Worm (Caenorhabditis elegans) whole organism, young adult: ENCODE data around the gene sri-28.

Experiments
- C06A6.2 ChIP-seq: fragments of 200-800 bp; sonication (Bioruptor generic); conservative IDR thresholded peaks from 2 replicates; pipeline ENCODE4 v1.3.6; 2022; ENCODE audit warnings: missing genetic modification characterization, missing compliant biosample characterization
- C17E4.6 ChIP-seq: fragments of 200-800 bp; sonication (Bioruptor generic); IDR thresholded peaks from 2 replicates; pipeline ENCODE4 v1.3.6; 2022; ENCODE audit warnings: missing genetic modification reagents, missing genetic modification characterization, missing compliant biosample characterization
- D2030.7 ChIP-seq: fragments of 200-800 bp; sonication (Bioruptor generic); IDR thresholded peaks from 2 replicates; pipeline ENCODE4 v1.3.6; 2022; ENCODE audit warnings: missing genetic modification reagents, missing genetic modification characterization, missing compliant biosample characterization
- F39B2.1 ChIP-seq: fragments of 200-800 bp; sonication (Bioruptor generic); IDR thresholded peaks from 2 replicates; pipeline ENCODE4 v1.3.6; 2022; ENCODE audit warnings: missing genetic modification reagents, missing genetic modification characterization, missing compliant biosample characterization
- K11D2.4 ChIP-seq: fragments of 200-800 bp; sonication (Bioruptor generic); IDR thresholded peaks from 2 replicates; pipeline ENCODE4 v1.3.6; 2022; ENCODE audit warnings: missing genetic modification reagents, missing genetic modification characterization, missing compliant biosample characterization
- K12H6.12 ChIP-seq: fragments of 200-800 bp; sonication (Bioruptor generic); optimal IDR thresholded peaks from 2 replicates; lab custom pipeline; 2018; ENCODE audit warnings: mild to moderate bottlenecking, missing genetic modification characterization, missing compliant biosample characterization
- T07F8.4 ChIP-seq: sonication (generic microtip); optimal IDR thresholded peaks from 2 replicates; lab custom pipeline; 2016; ENCODE audit warnings: mild to moderate bottlenecking, missing genetic modification characterization, moderate library complexity, missing compliant biosample characterization
- T26A5.8 ChIP-seq: sonication (generic microtip); optimal IDR thresholded peaks from 2 replicates; lab custom pipeline; 2016; ENCODE audit warnings: missing genetic modification characterization, missing compliant biosample characterization
- Y53F4B.3 ChIP-seq: fragments of 200-800 bp; sonication (Bioruptor generic); IDR thresholded peaks from 2 replicates; pipeline ENCODE4 v1.3.6; 2022; ENCODE audit warnings: missing genetic modification reagents, missing genetic modification characterization, missing compliant biosample characterization
- ZK185.1 ChIP-seq: sonication (generic microtip); optimal IDR thresholded peaks from 2 replicates; lab custom pipeline; 2016; ENCODE audit warnings: mild to moderate bottlenecking, missing genetic modification characterization, missing compliant biosample characterization; ENCODE audit not compliant: poor library complexity, severe bottlenecking
- aptf-3 ChIP-seq: fragments of 200-800 bp; sonication (Bioruptor generic); IDR thresholded peaks from 2 replicates; pipeline ENCODE4 v1.3.6; 2022; ENCODE audit warnings: missing genetic modification characterization, missing compliant biosample characterization
- atf-7 ChIP-seq: sonication (generic microtip); optimal IDR thresholded peaks from 2 replicates; lab custom pipeline; 2017; ENCODE audit warnings: mild to moderate bottlenecking, missing genetic modification characterization, missing compliant biosample characterization
- ccch-3 ChIP-seq: fragments of 200-800 bp; sonication (Bioruptor generic); optimal IDR thresholded peaks from 2 replicates; lab custom pipeline; 2018; ENCODE audit warnings: mild to moderate bottlenecking, missing genetic modification characterization, missing compliant biosample characterization
- ceh-27 ChIP-seq: fragments of 200-800 bp; sonication (Bioruptor generic); optimal IDR thresholded peaks from 2 replicates; lab custom pipeline; 2018; ENCODE audit warnings: mild to moderate bottlenecking, missing genetic modification characterization, moderate library complexity, missing compliant biosample characterization
- ceh-58 ChIP-seq: fragments of 200-800 bp; sonication (Bioruptor generic); IDR thresholded peaks from 2 replicates; pipeline ENCODE4 v1.3.6; 2022; ENCODE audit warnings: missing genetic modification characterization, missing compliant biosample characterization
- ceh-79 ChIP-seq: sonication (generic microtip); optimal IDR thresholded peaks from 2 replicates; lab custom pipeline; 2017; ENCODE audit warnings: mild to moderate bottlenecking, missing genetic modification characterization, missing compliant biosample characterization
- egl-18 ChIP-seq: fragments of 200-800 bp; sonication (Bioruptor generic); IDR thresholded peaks from 2 replicates; pipeline ENCODE4 v1.3.6; 2022; ENCODE audit warnings: missing genetic modification reagents, missing genetic modification characterization, missing compliant biosample characterization
- egl-44 ChIP-seq: fragments of 200-800 bp; sonication (Bioruptor generic); IDR thresholded peaks from 2 replicates; pipeline ENCODE4 v1.3.6; 2022; ENCODE audit warnings: missing genetic modification reagents, missing genetic modification characterization, missing compliant biosample characterization
- egrh-3 ChIP-seq: fragments of 200-800 bp; sonication (Bioruptor generic); IDR thresholded peaks from 2 replicates; pipeline ENCODE4 v1.3.6; 2022; ENCODE audit warnings: missing genetic modification reagents, missing genetic modification characterization, missing compliant biosample characterization
- ekl-4 ChIP-seq: fragments of 200-800 bp; sonication (Bioruptor generic); IDR thresholded peaks from 2 replicates; pipeline ENCODE4 v1.3.6; 2022; ENCODE audit warnings: missing genetic modification reagents, missing genetic modification characterization, missing compliant biosample characterization
- fkh-3 ChIP-seq: sonication (generic microtip); optimal IDR thresholded peaks from 2 replicates; lab custom pipeline; 2016; ENCODE audit warnings: mild to moderate bottlenecking, missing genetic modification characterization, missing compliant biosample characterization
- him-1 ChIP-seq: sonication (generic microtip); optimal IDR thresholded peaks from 2 replicates; lab custom pipeline; 2016; ENCODE audit warnings: missing genotype, missing genetic modification reagents, missing genetic modification characterization, missing compliant biosample characterization
- hlh-12 ChIP-seq: sonication (generic microtip); optimal IDR thresholded peaks from 2 replicates; lab custom pipeline; 2016; ENCODE audit warnings: missing genetic modification characterization, missing compliant biosample characterization
- hrde-1 ChIP-seq: sonication (generic microtip); optimal IDR thresholded peaks from 2 replicates; lab custom pipeline; 2016; ENCODE audit warnings: missing genetic modification characterization, mild to moderate bottlenecking, missing compliant biosample characterization, moderate library complexity, missing genotype, missing genetic modification reagents, borderline replicate concordance
- let-526 ChIP-seq: fragments of 200-800 bp; sonication (Bioruptor generic); IDR thresholded peaks from 2 replicates; pipeline ENCODE4 v1.3.6; 2022; ENCODE audit warnings: missing genetic modification reagents, missing genetic modification characterization, missing compliant biosample characterization
- lin-35 ChIP-seq, 3 experiments: fragments of 150-350 bp in 2 of 3; sonication (generic microtip) in 1 of 3; optimal IDR thresholded peaks; 2 replicates each; lab custom pipeline; 2014 to 2018; ENCODE audit warnings: missing biosample characterization in 3 of 3, missing genetic modification characterization in 3 of 3, missing genetic modification reagents in 3 of 3
- lsl-1 ChIP-seq: fragments of 200-800 bp; sonication (Bioruptor generic); optimal IDR thresholded peaks from 2 replicates; lab custom pipeline; 2018; ENCODE audit warnings: mild to moderate bottlenecking, missing genetic modification characterization, moderate library complexity, missing compliant biosample characterization
- lsy-27 ChIP-seq: sonication (generic microtip); optimal IDR thresholded peaks from 2 replicates; lab custom pipeline; 2017; ENCODE audit warnings: missing genetic modification characterization, mild to moderate bottlenecking, missing compliant biosample characterization, antibody characterized with exemption, missing genotype, borderline replicate concordance; ENCODE audit not compliant: insufficient read depth
- mxl-1 ChIP-seq: sonication (generic microtip); optimal IDR thresholded peaks from 2 replicates; lab custom pipeline; 2016; ENCODE audit warnings: missing genetic modification characterization, missing compliant biosample characterization
- nfya-2 ChIP-seq: fragments of 200-800 bp; sonication (Bioruptor generic); IDR thresholded peaks from 2 replicates; pipeline ENCODE4 v1.3.6; 2022; ENCODE audit warnings: missing genetic modification reagents, missing genetic modification characterization, missing compliant biosample characterization
- nhr-120 ChIP-seq: fragments of 200-800 bp; sonication (Bioruptor generic); IDR thresholded peaks from 2 replicates; pipeline ENCODE4 v1.3.6; 2022; ENCODE audit warnings: missing genetic modification characterization, missing compliant biosample characterization
- nhr-27 ChIP-seq: fragments of 200-800 bp; sonication (Bioruptor generic); optimal IDR thresholded peaks from 2 replicates; lab custom pipeline; 2018; ENCODE audit warnings: mild to moderate bottlenecking, missing genetic modification characterization, moderate library complexity, missing compliant biosample characterization
- nhr-80 ChIP-seq: sonication (generic microtip); optimal IDR thresholded peaks from 2 replicates; lab custom pipeline; 2016; ENCODE audit warnings: missing genetic modification characterization, missing compliant biosample characterization
- rec-8 ChIP-seq, 2 experiments: sonication (generic microtip); optimal IDR thresholded peaks; 2 replicates each; lab custom pipeline; 2016; ENCODE audit warnings: mild to moderate bottlenecking in 2 of 2, missing genetic modification characterization in 2 of 2, missing genetic modification reagents in 2 of 2, missing genotype in 2 of 2, missing biosample characterization in 1 of 2, missing compliant biosample characterization in 1 of 2, moderate library complexity in 1 of 2
- sea-2 ChIP-seq: fragments of 200-800 bp; sonication (Bioruptor generic); IDR thresholded peaks from 2 replicates; pipeline ENCODE4 v1.3.6; 2022; ENCODE audit warnings: missing genetic modification characterization, missing compliant biosample characterization
- snpc-1.1 ChIP-seq: sonication (generic microtip); optimal IDR thresholded peaks from 2 replicates; lab custom pipeline; 2017; ENCODE audit warnings: missing genetic modification characterization, mild to moderate bottlenecking, missing compliant biosample characterization, antibody characterized with exemption, moderate library complexity, missing genotype, missing genetic modification reagents; ENCODE audit not compliant: insufficient read depth
- snpc-3.4 ChIP-seq: sonication (generic microtip); optimal IDR thresholded peaks from 2 replicates; lab custom pipeline; 2017; ENCODE audit warnings: missing genetic modification characterization, mild to moderate bottlenecking, missing compliant biosample characterization, antibody characterized with exemption, moderate library complexity, missing genotype, missing genetic modification reagents
- somi-1 ChIP-seq: fragments of 200-800 bp; sonication (Bioruptor generic); optimal IDR thresholded peaks from 2 replicates; lab custom pipeline; 2018; ENCODE audit warnings: mild to moderate bottlenecking, missing genetic modification characterization, missing compliant biosample characterization
- sptf-2 ChIP-seq: fragments of 200-800 bp; sonication (Bioruptor generic); optimal IDR thresholded peaks from 2 replicates; lab custom pipeline; 2018; ENCODE audit warnings: mild to moderate bottlenecking, missing genetic modification characterization, missing compliant biosample characterization
- tlf-1 ChIP-seq: fragments of 200-800 bp; sonication (Bioruptor generic); optimal IDR thresholded peaks from 2 replicates; lab custom pipeline; 2018; ENCODE audit warnings: mild to moderate bottlenecking, missing genetic modification characterization, missing compliant biosample characterization
- ztf-22 ChIP-seq: fragments of 200-800 bp; sonication (Bioruptor generic); optimal IDR thresholded peaks from 2 replicates; lab custom pipeline; 2018; ENCODE audit warnings: mild to moderate bottlenecking, missing genetic modification characterization, moderate library complexity, missing compliant biosample characterization
- ztf-25 ChIP-seq: fragments of 200-800 bp; sonication (Bioruptor generic); IDR thresholded peaks from 2 replicates; pipeline ENCODE4 v1.3.6; 2022; ENCODE audit warnings: missing genetic modification reagents, missing genetic modification characterization, missing compliant biosample characterization

Gene sri-28

DNA sequence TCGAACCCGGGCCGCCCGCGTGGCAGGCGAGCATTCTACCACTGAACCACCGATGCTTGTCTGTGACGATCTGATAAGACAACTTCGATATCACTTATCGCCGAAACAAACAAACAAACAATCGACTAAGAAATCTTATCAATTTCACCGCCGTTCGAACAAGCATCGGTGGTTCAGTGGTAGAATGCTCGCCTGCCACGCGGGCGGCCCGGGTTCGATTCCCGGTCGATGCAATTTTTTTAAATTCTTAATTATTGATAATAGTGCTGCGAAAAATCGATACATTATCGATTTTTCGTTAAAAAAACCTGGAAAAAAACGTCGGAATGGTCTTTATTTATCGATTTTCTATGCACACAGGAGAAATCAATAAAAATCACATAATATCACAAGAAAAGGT lies 13.7 kb downstream of the sri-28 start (continued):
- TF ChIP-seq him-1 (tag; lab: Kevin White, UChicago) (no peak), ccch-3 (no peak), egrh-3 (GFP tag; lab: Robert Waterston, UW) (0 out of 2 replicates have a peak, but pooled peaks have one; percentile 5), lsy-27 (tag; lab: Kevin White, UChicago) (no peak), lin-35 (GFP tag; optimal IDR thresholded peaks at IDR 0.05; lab: Kevin White, UChicago) (peak in 1 of 3 experiments; percentile 28), ztf-25 (no peak), C17E4.6 (no peak), nhr-120 (GFP tag; lab: Robert Waterston, UW) (no peak), rec-8 (tag; optimal IDR thresholded peaks at IDR 0.05; lab: Kevin White, UChicago) (no peak), aptf-3 (GFP tag; lab: Robert Waterston, UW) (no peak)
- TF ChIP-seq, all 124 proteins: peak for 44

- no peak for TF ChIP-seq sptf-2 (GFP tag; lab: Kevin White, UChicago)
- TF ChIP-seq ceh-58 (GFP tag; lab: Robert Waterston, UW): no peak
- TF ChIP-seq C06A6.2 (GFP tag; lab: Robert Waterston, UW): no peak
- TF ChIP-seq ccch-3: no peak
- no peak for TF ChIP-seq nhr-27 (tag; lab: Kevin White, UChicago)
- no peak for TF ChIP-seq let-526 (GFP tag; lab: Robert Waterston, UW)
- no peak for TF ChIP-seq T07F8.4 (tag; lab: Kevin White, UChicago)
- no peak for TF ChIP-seq hlh-12 (tag; lab: Kevin White, UChicago)
- TF ChIP-seq atf-7 (tag; lab: Kevin White, UChicago): no peak
- no peak for TF ChIP-seq F39B2.1 (GFP tag; lab: Robert Waterston, UW)
- TF ChIP-seq K11D2.4 (GFP tag; lab: Robert Waterston, UW): no peak
- no peak for TF ChIP-seq lsl-1
- TF ChIP-seq fkh-3 (tag; lab: Kevin White, UChicago): no peak
- no peak for TF ChIP-seq Y53F4B.3 (GFP tag; lab: Robert Waterston, UW)
- no peak for TF ChIP-seq snpc-3.4 (tag; lab: Kevin White, UChicago)
- no peak for TF ChIP-seq him-1 (tag; lab: Kevin White, UChicago)
- TF ChIP-seq, all 124 proteins: peak for 0
Measured at ce11 chrII:3062876-3063275, 14.4 kb downstream of the sri-28 start.

ce11 chrII:3063366-3063765 lies 14.9 kb downstream of the sri-28 start:
- TF ChIP-seq somi-1 (no peak), hrde-1 (tag; lab: Kevin White, UChicago) (no peak), K12H6.12 (tag; lab: Kevin White, UChicago) (no peak), sea-2 (no peak), D2030.7 (no peak), nfya-2 (GFP tag; lab: Robert Waterston, UW) (no peak), ZK185.1 (no peak), mxl-1 (no peak)

ce11 chrII:3063984-3064383 lies 15.5 kb downstream of the sri-28 start:
- TF ChIP-seq ztf-22 (GFP tag; lab: Kevin White, UChicago): no peak
- no peak for TF ChIP-seq snpc-1.1 (tag; lab: Kevin White, UChicago)
- TF ChIP-seq T07F8.4 (tag; lab: Kevin White, UChicago): no peak
- TF ChIP-seq nhr-80 (tag; lab: Kevin White, UChicago): no peak
- TF ChIP-seq ekl-4 (GFP tag; lab: Robert Waterston, UW): no peak
- no peak for TF ChIP-seq ztf-25
- no peak for TF ChIP-seq T26A5.8 (tag; lab: Kevin White, UChicago)
- no peak for TF ChIP-seq tlf-1
- no peak for TF ChIP-seq egl-44 (GFP tag; lab: Robert Waterston, UW)
- TF ChIP-seq snpc-3.4 (tag; lab: Kevin White, UChicago): no peak
- TF ChIP-seq ceh-79 (tag; lab: Kevin White, UChicago): no peak
- no peak for TF ChIP-seq ZK185.1
- no peak for TF ChIP-seq egl-18 (GFP tag; lab: Robert Waterston, UW)
- TF ChIP-seq sea-2: no peak
- TF ChIP-seq ceh-27 (GFP tag; lab: Kevin White, UChicago): no peak
- no peak for TF ChIP-seq Y53F4B.3 (GFP tag; lab: Robert Waterston, UW)
